Fruit fly (Drosophila melanogaster): Measurements from ENCODE around the gene CG17159.

DNA sequence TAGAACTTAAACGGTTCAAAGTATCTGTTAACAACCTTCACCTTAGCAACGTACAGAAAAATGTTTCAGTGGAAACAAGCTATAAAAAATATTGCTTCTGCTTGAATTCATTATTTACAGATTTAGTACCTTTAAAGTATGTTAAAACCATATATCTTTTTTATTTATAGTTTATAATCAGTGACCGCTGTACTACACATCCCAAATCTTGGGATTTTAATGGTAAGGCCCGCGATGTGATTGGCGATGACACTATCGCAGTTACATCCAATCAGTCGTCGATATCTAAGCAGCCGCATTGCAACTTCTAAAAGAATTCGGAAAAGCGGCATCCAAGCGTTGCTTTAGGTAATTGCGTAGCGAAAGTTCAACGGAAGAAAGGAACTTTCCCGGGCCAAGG lies 4.8 kb upstream of the CG17159 start:
- TF ChIP-seq fru (optimal IDR thresholded peaks at IDR 0.05) (no peak), CG6654 (GFP tag; optimal IDR thresholded peaks at IDR 0.05) (no peak), CG13123 (GFP tag; optimal IDR thresholded peaks at IDR 0.05) (no peak), hb (GFP tag; IDR thresholded peaks at IDR 0.05; ENCODE audit: partially characterized antibody) (0 out of 3 replicates have a peak, but pooled peaks have one; percentile 54), CG8359 (GFP tag; optimal IDR thresholded peaks at IDR 0.05; ENCODE audit: borderline replicate concordance) (no peak), CG16813 (GFP tag; IDR thresholded peaks at IDR 0.05; ENCODE audit: partially characterized antibody) (peak; percentile 70), Xrp1 (GFP tag; IDR thresholded peaks at IDR 0.05) (no peak), jumu (GFP tag; optimal IDR thresholded peaks at IDR 0.05) (no peak), eyg (GFP tag; optimal IDR thresholded peaks at IDR 0.05) (no peak), CG3065 (GFP tag; optimal IDR thresholded peaks at IDR 0.05) (no peak), Hr78 (GFP tag; optimal IDR thresholded peaks at IDR 0.05) (no peak), H2.0 (GFP tag; IDR thresholded peaks at IDR 0.05) (no peak), CG32532 (GFP tag; IDR thresholded peaks at IDR 0.05) (peak; percentile 38; the same call in 1 of the 2 replicates), ara (GFP tag; IDR thresholded peaks at IDR 0.05) (no peak)
